Worm (Caenorhabditis elegans): Measurements from ENCODE around the gene ZC513.2.

- TF ChIP-seq mec-3 (tag; optimal IDR thresholded peaks at IDR 0.05; ENCODE audit: borderline replicate concordance): no peak
- TF ChIP-seq nhr-232 (tag; optimal IDR thresholded peaks at IDR 0.05): no peak
- no peak for TF ChIP-seq unc-55 (GFP tag; optimal IDR thresholded peaks at IDR 0.05)
- no peak for TF ChIP-seq pha-4 (tag; optimal IDR thresholded peaks at IDR 0.05)
- TF ChIP-seq ceh-14 (tag; optimal IDR thresholded peaks at IDR 0.05): no peak
- TF ChIP-seq ets-4 (tag; optimal IDR thresholded peaks at IDR 0.05): no peak
- no peak for TF ChIP-seq sdc-2 (tag; optimal IDR thresholded peaks at IDR 0.05)
- TF ChIP-seq hlh-6 (tag; optimal IDR thresholded peaks at IDR 0.05): no peak
Measured at ce11 chrV:8073162-8073561, 18.9 kb downstream of the ZC513.2 start.
